Fruit fly (Drosophila melanogaster) whole organism, pupa: ENCODE data around the gene mad2.

ENCODE experiments used
- CG10348 ChIP-seq: fragments of 200-800 bp; sonication (Bioruptor generic); IDR thresholded peaks from 2 replicates; pipeline ENCODE4 v1.3.6; 2022; ENCODE audit warnings: missing biosample characterization, missing genetic modification characterization
- CG12605 ChIP-seq: fragments of 200-800 bp; sonication (Bioruptor generic); IDR thresholded peaks from 2 replicates; pipeline ENCODE4 v1.3.6; 2022; ENCODE audit warnings: missing biosample characterization, missing genetic modification characterization
- CG13204 ChIP-seq: fragments of 200-800 bp; sonication (Bioruptor generic); optimal IDR thresholded peaks from 2 replicates; lab custom pipeline; 2018; ENCODE audit warnings: missing biosample characterization, mild to moderate bottlenecking, missing genetic modification characterization, moderate library complexity
- CG14655 ChIP-seq: fragments of 200-800 bp; sonication (Bioruptor generic); optimal IDR thresholded peaks from 3 replicates; lab custom pipeline; 2017; ENCODE audit warnings: mild to moderate bottlenecking, missing biosample characterization, missing genetic modification reagents, missing genetic modification characterization
- CG15710 ChIP-seq: fragments of 200-800 bp; sonication (Bioruptor generic); optimal IDR thresholded peaks from 2 replicates; lab custom pipeline; 2018; ENCODE audit warnings: missing biosample characterization, mild to moderate bottlenecking, missing genetic modification characterization, moderate library complexity
- CG17806 ChIP-seq: fragments of 200-800 bp; sonication (Bioruptor generic); optimal IDR thresholded peaks from 2 replicates; lab custom pipeline; 2018; ENCODE audit warnings: missing biosample characterization, mild to moderate bottlenecking, missing genetic modification characterization, moderate library complexity
- CG32121 ChIP-seq: fragments of 200-800 bp; sonication (Bioruptor generic); IDR thresholded peaks from 2 replicates; pipeline ENCODE4 v1.3.6; 2022; ENCODE audit warnings: missing biosample characterization, missing genetic modification characterization
- CG34367 ChIP-seq: fragments of 200-800 bp; sonication (Bioruptor generic); optimal IDR thresholded peaks from 2 replicates; lab custom pipeline; 2018; ENCODE audit warnings: missing biosample characterization, mild to moderate bottlenecking, missing genetic modification characterization
- CG4496 ChIP-seq: fragments of 200-800 bp; sonication (Bioruptor generic); IDR thresholded peaks from 3 replicates; pipeline ENCODE4 v1.3.6; 2022; ENCODE audit warnings: missing biosample characterization, missing genetic modification characterization
- CG8159 ChIP-seq: fragments of 200-800 bp; sonication (Bioruptor generic); optimal IDR thresholded peaks from 3 replicates; lab custom pipeline; 2018; ENCODE audit warnings: missing biosample characterization, mild to moderate bottlenecking, missing genetic modification characterization, moderate library complexity
- CG8301 ChIP-seq: fragments of 200-800 bp; sonication (Bioruptor generic); optimal IDR thresholded peaks from 2 replicates; lab custom pipeline; 2018; ENCODE audit warnings: missing biosample characterization, mild to moderate bottlenecking, missing genetic modification characterization
- CG9948 ChIP-seq: fragments of 200-800 bp; sonication (Bioruptor generic); optimal IDR thresholded peaks from 2 replicates; lab custom pipeline; 2018; ENCODE audit warnings: missing biosample characterization, mild to moderate bottlenecking, missing genetic modification characterization, moderate library complexity
- D1 ChIP-seq: fragments of 200-800 bp; sonication (Bioruptor generic); optimal IDR thresholded peaks from 2 replicates; lab custom pipeline; 2018; ENCODE audit warnings: missing biosample characterization, mild to moderate bottlenecking, missing genetic modification characterization, moderate library complexity
- EcR ChIP-seq: fragments of 200-800 bp; sonication (Bioruptor generic); optimal IDR thresholded peaks from 3 replicates; lab custom pipeline; 2019; ENCODE audit warnings: missing biosample characterization, missing genetic modification characterization, mild to moderate bottlenecking, moderate library complexity, missing genetic modification reagents
- Ets98B ChIP-seq: fragments of 200-800 bp; sonication (Bioruptor generic); IDR thresholded peaks from 2 replicates; pipeline ENCODE4 v1.3.6; 2022; ENCODE audit warnings: missing biosample characterization, missing genetic modification characterization
- Pif1A ChIP-seq: fragments of 200-800 bp; sonication (Bioruptor generic); optimal IDR thresholded peaks from 3 replicates; lab custom pipeline; 2016; ENCODE audit warnings: missing biosample characterization, missing genetic modification characterization
- Pif1B ChIP-seq: fragments of 200-800 bp; sonication (Bioruptor generic); optimal IDR thresholded peaks from 3 replicates; lab custom pipeline; 2016; ENCODE audit warnings: missing biosample characterization, missing genetic modification characterization
- Snoo ChIP-seq: fragments of 200-800 bp; sonication (Bioruptor generic); optimal IDR thresholded peaks from 3 replicates; lab custom pipeline; 2017; ENCODE audit warnings: missing biosample characterization, mild to moderate bottlenecking, missing genetic modification characterization, inconsistent platforms
- fd96Ca ChIP-seq: fragments of 200-800 bp; sonication (Bioruptor generic); IDR thresholded peaks from 3 replicates; pipeline ENCODE4 v1.3.6; 2022; ENCODE audit warnings: missing biosample characterization, missing genetic modification characterization
- gl ChIP-seq: fragments of 200-800 bp; sonication (Bioruptor generic); optimal IDR thresholded peaks from 2 replicates; lab custom pipeline; 2018; ENCODE audit warnings: missing biosample characterization, mild to moderate bottlenecking, missing genetic modification characterization
- rn ChIP-seq: fragments of 200-800 bp; sonication (Bioruptor generic); IDR thresholded peaks from 2 replicates; pipeline ENCODE4 v1.3.6; 2022; ENCODE audit warnings: missing biosample characterization, missing genetic modification characterization

The mad2 gene

dm6 chr3L:5785237-5786062 is 27.4 kb downstream of the mad2 start:
- TF ChIP-seq CG14655 (GFP tag; lab: Kevin White, UChicago) (no peak), CG12605 (0 out of 2 replicates have a peak, but pooled peaks have one; percentile 30), Snoo (tag; lab: Kevin White, UChicago) (no peak), CG4496 (GFP tag; lab: Robert Waterston, UW) (peak; percentile 43; the same call in 1 of the 3 replicates), fd96Ca (GFP tag; lab: Robert Waterston, UW) (no peak), rn (no peak), Ets98B (GFP tag; lab: Robert Waterston, UW) (no peak; the same call in 1 of the 2 replicates), Pif1B (GFP tag; lab: Kevin White, UChicago) (no peak), CG32121 (GFP tag; lab: Robert Waterston, UW) (0 out of 2 replicates have a peak, but pooled peaks have one; percentile 9), CG9948 (tag; lab: Kevin White, UChicago) (no peak), gl (tag; lab: Kevin White, UChicago) (no peak), D1 (tag; lab: Kevin White, UChicago) (no peak), CG15710 (tag; lab: Kevin White, UChicago) (no peak), CG8159 (tag; lab: Kevin White, UChicago) (no peak)

dm6 chr3L:5779476-5780401 is 33.2 kb downstream of the mad2 start, which contains the start of the genes Myt1, PGRP-LD and Pmi:
Gene Myt1, minus strand, starts transcription at chr3L:5779591.
Gene PGRP-LD, plus strand, starts transcription at chr3L:5780051.
Gene Pmi, plus strand, starts transcription at chr3L:5780051.
- TF ChIP-seq Pif1B (GFP tag; lab: Kevin White, UChicago) (no peak), rn (no peak), CG8159 (tag; lab: Kevin White, UChicago) (no peak), fd96Ca (GFP tag; lab: Robert Waterston, UW) (no peak), CG4496 (GFP tag; lab: Robert Waterston, UW) (no peak), Pif1A (GFP tag; lab: Kevin White, UChicago) (no peak), CG32121 (GFP tag; lab: Robert Waterston, UW) (no peak)
- TF ChIP-seq, all 21 proteins: peak for 0

dm6 chr3L:5777114-5777513 is 35.8 kb downstream of the mad2 start, which contains the start of gene vito:
Gene vito, minus strand, starts transcription at chr3L:5777333.
- TF ChIP-seq CG13204 (no peak), CG17806 (tag; lab: Kevin White, UChicago) (no peak), rn (no peak), Pif1B (GFP tag; lab: Kevin White, UChicago) (no peak), CG15710 (tag; lab: Kevin White, UChicago) (no peak), CG8301 (tag; lab: Kevin White, UChicago) (no peak), CG10348 (GFP tag; lab: Robert Waterston, UW) (no peak), gl (tag; lab: Kevin White, UChicago) (no peak), EcR (GFP tag; lab: Kevin White, UChicago) (no peak), fd96Ca (GFP tag; lab: Robert Waterston, UW) (no peak)

- TF ChIP-seq CG4496 (GFP tag; lab: Robert Waterston, UW) (0 out of 3 replicates have a peak, but pooled peaks have one; percentile 9), fd96Ca (GFP tag; lab: Robert Waterston, UW) (no peak), CG15710 (tag; lab: Kevin White, UChicago) (no peak), CG34367 (tag; lab: Kevin White, UChicago) (no peak), EcR (GFP tag; lab: Kevin White, UChicago) (peak; percentile 22), CG9948 (tag; lab: Kevin White, UChicago) (no peak)
Observed at dm6 chr3L:5774782-5775181, 38.1 kb downstream of the mad2 start.

- peak; percentile 85 for TF ChIP-seq CG8159 (tag; lab: Kevin White, UChicago)
- TF ChIP-seq gl (tag; lab: Kevin White, UChicago): peak; percentile 28
- no peak for TF ChIP-seq CG10348 (GFP tag; lab: Robert Waterston, UW)
- no peak for TF ChIP-seq Pif1B (GFP tag; lab: Kevin White, UChicago)
- TF ChIP-seq Ets98B (GFP tag; lab: Robert Waterston, UW): peak; percentile 58
- no peak for TF ChIP-seq EcR (GFP tag; lab: Kevin White, UChicago)
- TF ChIP-seq CG9948 (tag; lab: Kevin White, UChicago): peak; percentile 79
- no peak for TF ChIP-seq rn
- peak; percentile 77 for TF ChIP-seq CG34367 (tag; lab: Kevin White, UChicago)
- no peak for TF ChIP-seq Pif1A (GFP tag; lab: Kevin White, UChicago)
- peak; percentile 58; the same call in 1 of the 3 replicates for TF ChIP-seq fd96Ca (GFP tag; lab: Robert Waterston, UW)
- TF ChIP-seq CG14655 (GFP tag; lab: Kevin White, UChicago): no peak
- TF ChIP-seq Snoo (tag; lab: Kevin White, UChicago): peak; percentile 78
- no peak for TF ChIP-seq D1 (tag; lab: Kevin White, UChicago)
- TF ChIP-seq CG4496 (GFP tag; lab: Robert Waterston, UW): peak; percentile 82
- peak; percentile 80 for TF ChIP-seq CG15710 (tag; lab: Kevin White, UChicago)
- peak; percentile 84 for TF ChIP-seq CG17806 (tag; lab: Kevin White, UChicago)
- TF ChIP-seq CG32121 (GFP tag; lab: Robert Waterston, UW): peak; percentile 65
- peak; percentile 24 for TF ChIP-seq CG13204
- TF ChIP-seq CG8301 (tag; lab: Kevin White, UChicago): peak; percentile 87
- peak; percentile 34; the same call in 1 of the 2 replicates for TF ChIP-seq CG12605
- TF ChIP-seq, all 21 proteins: peak for 14
Observed at dm6 chr3L:5770817-5771425, 42.0 kb downstream of the mad2 start.
